Fruit fly (Drosophila melanogaster): ENCODE results near the gene CG18418.

CG18418 gene

dm6 chr3L:4677532-4677931, 12.3 kb downstream of the CG18418 start, which contains the start of gene CG34266:
Gene CG34266 (plus strand): TSS chr3L:4677832.
- no peak for TF ChIP-seq tj (GFP tag; optimal IDR thresholded peaks at IDR 0.05)
- no peak for TF ChIP-seq CG5204 (GFP tag; optimal IDR thresholded peaks at IDR 0.05)
- no peak for TF ChIP-seq kay (GFP tag; ENCODE audit: borderline replicate concordance)
- no peak for TF ChIP-seq Hr96 (GFP tag; optimal IDR thresholded peaks at IDR 0.05)
- TF ChIP-seq bab1 (GFP tag; optimal IDR thresholded peaks at IDR 0.05), result no peak
- TF ChIP-seq ovo (GFP tag; optimal IDR thresholded peaks at IDR 0.05), result no peak
- TF ChIP-seq CG33017 (tag; optimal IDR thresholded peaks at IDR 0.05), result no peak
- no peak for TF ChIP-seq CG7045 (GFP tag; optimal IDR thresholded peaks at IDR 0.05)
- no peak for TF ChIP-seq cic (GFP tag; optimal IDR thresholded peaks at IDR 0.05)
- no peak for TF ChIP-seq CG7101 (tag; optimal IDR thresholded peaks at IDR 0.05)
- no peak for TF ChIP-seq Crg-1 (GFP tag; optimal IDR thresholded peaks at IDR 0.05)
- no peak for TF ChIP-seq CG14711 (tag; optimal IDR thresholded peaks at IDR 0.05)
- TF ChIP-seq cnc (optimal IDR thresholded peaks at IDR 0.05), result no peak
- TF ChIP-seq toe (GFP tag; optimal IDR thresholded peaks at IDR 0.05), result no peak
- no peak for TF ChIP-seq CG1620 (GFP tag; optimal IDR thresholded peaks at IDR 0.05)
- no peak for TF ChIP-seq pad (GFP tag; optimal IDR thresholded peaks at IDR 0.05)

DNA sequence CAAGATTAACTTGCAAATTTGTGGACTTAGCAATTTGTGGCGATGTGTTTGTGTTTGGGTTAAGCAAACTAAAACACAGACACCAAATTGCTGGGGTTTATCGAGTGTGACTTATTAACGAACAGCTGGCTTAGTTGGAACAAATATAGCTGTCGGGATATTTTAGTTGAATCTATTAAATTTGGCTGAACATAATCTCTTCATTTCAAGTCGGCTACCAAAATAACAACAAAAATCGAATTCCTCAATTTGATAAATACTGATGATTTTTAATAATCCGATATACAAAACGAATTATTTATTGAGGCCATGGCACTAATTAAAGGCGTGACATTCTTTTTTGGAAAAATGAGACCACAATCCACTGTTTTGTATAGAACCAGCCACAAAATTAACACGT, 22.6 kb downstream of the CG18418 start, which contains the start of gene CG32236:
Gene CG32236 (minus strand): TSS at position 101 of the 400 bp plus-strand sequence.
- no peak for TF ChIP-seq CG14711 (tag; optimal IDR thresholded peaks at IDR 0.05)
- no peak for TF ChIP-seq Mnt (GFP tag; optimal IDR thresholded peaks at IDR 0.05)
- TF ChIP-seq ovo (GFP tag; optimal IDR thresholded peaks at IDR 0.05), result no peak
- TF ChIP-seq CG7045 (GFP tag; optimal IDR thresholded peaks at IDR 0.05), result no peak
- no peak for TF ChIP-seq toe (GFP tag; optimal IDR thresholded peaks at IDR 0.05)
- TF ChIP-seq CG5204 (GFP tag; optimal IDR thresholded peaks at IDR 0.05), result no peak
- TF ChIP-seq Crg-1 (GFP tag; optimal IDR thresholded peaks at IDR 0.05), result no peak
- no peak for TF ChIP-seq cnc (optimal IDR thresholded peaks at IDR 0.05)
- no peak for TF ChIP-seq tj (GFP tag; optimal IDR thresholded peaks at IDR 0.05)
- TF ChIP-seq Hr96 (GFP tag; optimal IDR thresholded peaks at IDR 0.05), result no peak
- no peak for TF ChIP-seq CG1620 (GFP tag; optimal IDR thresholded peaks at IDR 0.05)
- no peak for TF ChIP-seq kay (GFP tag; ENCODE audit: borderline replicate concordance)
- TF ChIP-seq bab1 (GFP tag; optimal IDR thresholded peaks at IDR 0.05), result no peak
- no peak for TF ChIP-seq CG11617 (GFP tag; optimal IDR thresholded peaks at IDR 0.05)
- TF ChIP-seq CG12768 (GFP tag; optimal IDR thresholded peaks at IDR 0.05), result no peak
- TF ChIP-seq CG7101 (tag; optimal IDR thresholded peaks at IDR 0.05), result no peak

DNA sequence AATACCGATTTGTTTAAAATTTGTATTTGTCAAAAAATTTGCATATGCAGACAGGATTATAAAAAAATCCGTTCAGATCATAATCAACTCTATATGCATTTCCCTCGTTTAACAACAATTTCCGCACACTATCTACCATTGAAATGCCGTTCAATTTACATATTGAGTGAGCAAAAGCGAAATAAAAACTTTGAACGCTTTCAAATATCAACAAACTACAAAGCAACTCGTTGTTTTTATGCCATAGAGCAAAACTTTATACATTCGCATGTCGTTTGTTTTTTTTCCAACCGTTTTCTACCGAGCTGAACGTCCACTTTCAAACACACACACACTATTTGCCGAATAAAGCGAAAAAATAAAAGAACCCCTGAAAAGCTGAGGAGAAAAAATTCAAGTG, 41.9 kb downstream of the CG18418 start, which contains the start of gene TTLL1B:
Gene TTLL1B (plus strand): TSS at position 301 of the 400 bp plus-strand sequence.
- no peak for TF ChIP-seq tj (GFP tag; optimal IDR thresholded peaks at IDR 0.05)
- TF ChIP-seq toe (GFP tag; optimal IDR thresholded peaks at IDR 0.05), result no peak
- no peak for TF ChIP-seq cic (GFP tag; optimal IDR thresholded peaks at IDR 0.05)
- no peak for TF ChIP-seq Mnt (GFP tag; optimal IDR thresholded peaks at IDR 0.05)
- no peak for TF ChIP-seq Clk (GFP tag; optimal IDR thresholded peaks at IDR 0.05)
- no peak for TF ChIP-seq kay (GFP tag; ENCODE audit: borderline replicate concordance)
- no peak for TF ChIP-seq CG5204 (GFP tag; optimal IDR thresholded peaks at IDR 0.05)
- TF ChIP-seq CG7045 (GFP tag; optimal IDR thresholded peaks at IDR 0.05), result no peak
- TF ChIP-seq Crg-1 (GFP tag; optimal IDR thresholded peaks at IDR 0.05), result no peak
- no peak for TF ChIP-seq CG33017 (tag; optimal IDR thresholded peaks at IDR 0.05)
- no peak for TF ChIP-seq CG7101 (tag; optimal IDR thresholded peaks at IDR 0.05)
- TF ChIP-seq Hr96 (GFP tag; optimal IDR thresholded peaks at IDR 0.05), result no peak
- no peak for TF ChIP-seq bab1 (GFP tag; optimal IDR thresholded peaks at IDR 0.05)
- TF ChIP-seq CG11617 (GFP tag; optimal IDR thresholded peaks at IDR 0.05), result no peak
- no peak for TF ChIP-seq CG1620 (GFP tag; optimal IDR thresholded peaks at IDR 0.05)
- TF ChIP-seq pad (GFP tag; optimal IDR thresholded peaks at IDR 0.05), result no peak
- TF ChIP-seq CG14711 (tag; optimal IDR thresholded peaks at IDR 0.05), result no peak
- no peak for TF ChIP-seq ovo (GFP tag; optimal IDR thresholded peaks at IDR 0.05)
- no peak for TF ChIP-seq CG12768 (GFP tag; optimal IDR thresholded peaks at IDR 0.05)
- TF ChIP-seq cnc (optimal IDR thresholded peaks at IDR 0.05), result no peak

Data from whole organism, adult.